Fruit fly (Drosophila melanogaster) whole organism, wandering third instar larva: Measurements from ENCODE around the gene CG4511.
A peak's percentile ranks its signal among the peaks of the same experiment; 100 is the strongest.

Experiments used
- CG9705 ChIP-seq: fragments of 200-800 bp; sonication (Bioruptor generic); optimal IDR thresholded peaks from 2 replicates; lab custom pipeline; 2018; ENCODE audit warnings: missing biosample characterization, mild to moderate bottlenecking, missing genetic modification characterization
- Myc ChIP-seq: fragments of >200 bp; optimal IDR thresholded peaks from 2 replicates; lab custom pipeline; 2017
- Rel ChIP-seq, 2 experiments: fragments of 200-800 bp; sonication (Bioruptor generic) in 1 of 2; optimal IDR thresholded peaks; 2 replicates in 1 of 2; 3 replicates in 1 of 2; lab custom pipeline; 2016 to 2019; ENCODE audit warnings: mild to moderate bottlenecking in 2 of 2, missing biosample characterization in 2 of 2, missing genetic modification characterization in 2 of 2, moderate library complexity in 1 of 2
- br ChIP-seq: fragments of 200-800 bp; sonication (Bioruptor generic); optimal IDR thresholded peaks from 2 replicates; lab custom pipeline; 2016; ENCODE audit warnings: missing biosample characterization, missing genetic modification characterization
- h ChIP-seq: fragments of 200-800 bp; sonication (Bioruptor generic); optimal IDR thresholded peaks from 3 replicates; lab custom pipeline; 2016; ENCODE audit warnings: missing biosample characterization, mild to moderate bottlenecking, missing genetic modification characterization
- jim ChIP-seq: fragments of 175-275, 200-325 bp; sonication (Bioruptor generic); optimal IDR thresholded peaks from 2 replicates; lab custom pipeline; 2016; ENCODE audit warnings: missing biosample characterization, mild to moderate bottlenecking, missing genetic modification characterization
- psq ChIP-seq: fragments of 200-800 bp; sonication (Bioruptor generic); optimal IDR thresholded peaks from 3 replicates; lab custom pipeline; 2017; ENCODE audit warnings: missing biosample characterization, mild to moderate bottlenecking, missing genetic modification characterization, moderate library complexity

DNA sequence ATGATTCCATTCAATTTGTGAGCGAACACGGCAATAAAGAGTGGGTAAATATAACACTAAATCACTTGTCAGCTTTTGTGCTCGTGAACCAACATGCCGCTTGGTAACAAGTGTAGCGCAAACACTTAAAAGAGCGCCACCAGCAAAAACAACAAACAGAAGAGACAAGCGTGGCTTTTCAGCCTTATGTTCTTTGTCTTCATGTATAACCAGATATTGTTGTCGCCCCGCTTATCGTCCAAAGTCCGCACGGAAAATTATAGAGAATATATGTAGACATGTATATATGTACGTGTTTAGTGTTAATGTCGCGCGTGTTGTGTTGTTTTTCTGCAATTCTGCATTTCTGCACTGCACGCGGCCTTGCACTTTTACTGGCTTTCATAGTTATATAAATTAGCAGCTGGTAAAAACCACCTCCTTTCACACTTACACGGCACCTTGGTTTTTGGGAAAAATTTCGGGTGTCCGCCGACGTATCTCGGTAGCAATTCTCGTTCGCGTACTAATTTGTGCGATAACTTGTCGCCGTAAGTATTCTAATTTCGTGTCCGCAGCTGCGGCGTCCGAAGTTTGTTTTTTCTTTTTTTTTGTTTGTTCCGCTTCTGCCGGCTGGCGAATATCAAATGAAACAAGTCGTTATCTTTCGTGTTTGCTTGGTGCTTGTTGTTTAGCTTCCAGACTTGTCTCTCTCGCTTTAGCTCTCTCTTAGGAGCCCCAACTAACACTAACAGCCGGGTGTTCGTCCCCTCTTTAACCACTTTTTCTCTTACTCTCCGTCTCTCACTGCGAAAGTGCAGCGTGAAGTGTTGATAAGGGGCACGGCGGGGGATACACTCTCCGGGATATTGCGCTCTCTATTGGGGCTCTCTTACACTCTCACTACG is 34.6 kb downstream of the CG4511 start:
- no peak for TF ChIP-seq Myc (lab: Kevin White, UChicago)
- no peak for TF ChIP-seq jim (GFP tag; lab: Kevin White, UChicago)
- TF ChIP-seq h = peak; percentile 46
- no peak for TF ChIP-seq Rel (GFP tag; optimal IDR thresholded peaks at IDR 0.05; lab: Kevin White, UChicago)
- TF ChIP-seq Rel (tag; optimal IDR thresholded peaks at IDR 0.05; lab: Kevin White, UChicago) = peak; percentile 11
- TF ChIP-seq psq = peak; percentile 60
- no peak for TF ChIP-seq CG9705 (GFP tag; lab: Kevin White, UChicago)
- TF ChIP-seq br = peak; percentile 32
